Fruit fly (Drosophila melanogaster) whole organism, embryonic: ENCODE measurements around the gene CG1998.

ENCODE experiments used
- ATbp ChIP-seq: fragments of 200-800 bp; sonication (Bioruptor generic); optimal IDR thresholded peaks from 2 replicates; lab custom pipeline; 2017; ENCODE audit warnings: missing biosample characterization, mild to moderate bottlenecking, missing genetic modification characterization, missing genetic modification reagents
- Ada2b ChIP-seq: fragments of 200-800 bp; sonication (Bioruptor generic); IDR thresholded peaks from 2 replicates; pipeline ENCODE4 v1.3.6; 2022; ENCODE audit warnings: missing biosample characterization, missing genetic modification characterization
- Aef1 ChIP-seq: fragments of 200-800 bp; sonication (Bioruptor generic); IDR thresholded peaks from 3 replicates; pipeline ENCODE4 v1.3.6; 2022; ENCODE audit warnings: missing biosample characterization, missing genetic modification characterization
- CG10462 ChIP-seq: fragments of 200-800 bp; sonication (Bioruptor generic); optimal IDR thresholded peaks from 2 replicates; lab custom pipeline; 2016; ENCODE audit warnings: missing biosample characterization, missing genetic modification characterization
- CG11398 ChIP-seq: fragments of 200-800 bp; sonication (Bioruptor generic); optimal IDR thresholded peaks from 2 replicates; lab custom pipeline; 2016; ENCODE audit warnings: missing biosample characterization, missing genetic modification characterization
- CG12236 ChIP-seq: fragments of 200-800 bp; sonication (Bioruptor generic); optimal IDR thresholded peaks from 2 replicates; lab custom pipeline; 2016; ENCODE audit warnings: missing biosample characterization, missing genetic modification characterization
- CG12744 ChIP-seq: fragments of 200-800 bp; sonication (Bioruptor generic); optimal IDR thresholded peaks from 2 replicates; lab custom pipeline; 2016; ENCODE audit warnings: missing biosample characterization, missing genetic modification characterization
- CG12769 ChIP-seq: fragments of 200-800 bp; sonication (Bioruptor generic); optimal IDR thresholded peaks from 2 replicates; lab custom pipeline; 2019; ENCODE audit warnings: missing biosample characterization, mild to moderate bottlenecking, missing genetic modification characterization, moderate library complexity
- CG15073 ChIP-seq: fragments of 200-800 bp; sonication (Bioruptor generic); optimal IDR thresholded peaks from 2 replicates; lab custom pipeline; 2016; ENCODE audit warnings: missing biosample characterization, missing genetic modification characterization
- CG1602 ChIP-seq: fragments of 200-800 bp; sonication (Bioruptor generic); optimal IDR thresholded peaks from 3 replicates; lab custom pipeline; 2016; ENCODE audit warnings: missing biosample characterization, missing genetic modification characterization
- CG17385 ChIP-seq: fragments of 200-800 bp; sonication (Bioruptor generic); optimal IDR thresholded peaks from 3 replicates; lab custom pipeline; 2018; ENCODE audit warnings: missing biosample characterization, mild to moderate bottlenecking, missing genetic modification characterization
- CG30020 ChIP-seq: fragments of 200-800 bp; optimal IDR thresholded peaks from 2 replicates; lab custom pipeline; 2019; ENCODE audit warnings: missing biosample characterization, mild to moderate bottlenecking, missing genetic modification characterization, moderate library complexity
- CG30431 ChIP-seq: fragments of 200-800 bp; sonication (Bioruptor generic); optimal IDR thresholded peaks from 2 replicates; lab custom pipeline; 2017; ENCODE audit warnings: missing biosample characterization, missing genetic modification characterization
- CG31441 ChIP-seq: fragments of 200-800 bp; sonication (Bioruptor generic); IDR thresholded peaks from 2 replicates; pipeline ENCODE4 v1.3.6; 2022; ENCODE audit warnings: missing biosample characterization, missing genetic modification characterization
- CG6175 ChIP-seq: fragments of 200-800 bp; sonication (Bioruptor generic); IDR thresholded peaks from 3 replicates; pipeline ENCODE4 v1.3.6; 2022; ENCODE audit warnings: missing biosample characterization, missing genetic modification characterization
- CG7786 ChIP-seq: fragments of 200-800 bp; sonication (Bioruptor generic); optimal IDR thresholded peaks from 2 replicates; lab custom pipeline; 2016; ENCODE audit warnings: missing biosample characterization, missing genetic modification characterization
- CG7839 ChIP-seq: fragments of 200-800 bp; sonication (Bioruptor generic); optimal IDR thresholded peaks from 3 replicates; lab custom pipeline; 2018; ENCODE audit warnings: missing biosample characterization, mild to moderate bottlenecking, missing genetic modification characterization, moderate library complexity
- CG7987 ChIP-seq: fragments of 200-800 bp; sonication (Bioruptor generic); optimal IDR thresholded peaks from 2 replicates; lab custom pipeline; 2018; ENCODE audit warnings: missing biosample characterization, mild to moderate bottlenecking, missing genetic modification characterization, moderate library complexity
- CG8765 ChIP-seq: fragments of 200-800 bp; sonication (Bioruptor generic); IDR thresholded peaks from 2 replicates; pipeline ENCODE4 v1.3.6; 2022; ENCODE audit warnings: missing biosample characterization, missing genetic modification characterization
- CG9437 ChIP-seq: fragments of 200-800 bp; sonication (Bioruptor generic); optimal IDR thresholded peaks from 2 replicates; lab custom pipeline; 2018; ENCODE audit warnings: missing biosample characterization, mild to moderate bottlenecking, missing genetic modification characterization
- CG9609 ChIP-seq: fragments of 200-800 bp; sonication (Bioruptor generic); optimal IDR thresholded peaks from 3 replicates; lab custom pipeline; 2016; ENCODE audit warnings: missing biosample characterization, missing genetic modification characterization
- CkIIα-i1 ChIP-seq: fragments of 200-800 bp; sonication (Bioruptor generic); IDR thresholded peaks from 2 replicates; pipeline ENCODE4 v1.3.6; 2022; ENCODE audit warnings: missing biosample characterization, missing genetic modification characterization
- CrebB ChIP-seq: fragments of 200-800 bp; sonication (Bioruptor generic); optimal IDR thresholded peaks from 3 replicates; lab custom pipeline; 2018; ENCODE audit warnings: missing biosample characterization, mild to moderate bottlenecking, missing genetic modification characterization
- E2f1 ChIP-seq: fragments of 200-800 bp; sonication (Bioruptor generic); IDR thresholded peaks from 2 replicates; pipeline ENCODE4 v1.3.6; 2022; ENCODE audit warnings: missing biosample characterization, missing genetic modification characterization
- Fer3 ChIP-seq: fragments of 200-800 bp; sonication (Bioruptor generic); optimal IDR thresholded peaks from 2 replicates; lab custom pipeline; 2018; ENCODE audit warnings: missing biosample characterization, mild to moderate bottlenecking, missing genetic modification characterization, moderate library complexity
- HHEX ChIP-seq: fragments of 200-800 bp; sonication (Bioruptor generic); optimal IDR thresholded peaks from 3 replicates; lab custom pipeline; 2017; ENCODE audit warnings: missing biosample characterization, mild to moderate bottlenecking, missing genetic modification characterization, missing genetic modification reagents
- Hmx ChIP-seq: fragments of 200-800 bp; sonication (Bioruptor generic); optimal IDR thresholded peaks from 2 replicates; lab custom pipeline; 2016; ENCODE audit warnings: missing biosample characterization, missing genetic modification characterization
- Jarid2 ChIP-seq: fragments of 200-800 bp; sonication (Bioruptor generic); optimal IDR thresholded peaks from 3 replicates; lab custom pipeline; 2017; ENCODE audit warnings: mild to moderate bottlenecking, missing biosample characterization, missing genetic modification reagents, missing genetic modification characterization
- Lim3 ChIP-seq: fragments of 200-800 bp; sonication (Bioruptor generic); IDR thresholded peaks from 2 replicates; pipeline ENCODE4 v1.3.6; 2022; ENCODE audit warnings: missing biosample characterization, missing genetic modification characterization
- MESR4 ChIP-seq: fragments of 200-800 bp; sonication (Bioruptor generic); optimal IDR thresholded peaks from 2 replicates; lab custom pipeline; 2018; ENCODE audit warnings: missing biosample characterization, mild to moderate bottlenecking, missing genetic modification characterization, moderate library complexity
- TFAM ChIP-seq: fragments of 200-800 bp; sonication (Bioruptor generic); optimal IDR thresholded peaks from 2 replicates; lab custom pipeline; 2017; ENCODE audit warnings: missing biosample characterization, missing genetic modification characterization, inconsistent platforms
- Xrp1 ChIP-seq: fragments of 200-800 bp; sonication (Bioruptor generic); IDR thresholded peaks from 2 replicates; pipeline ENCODE4 v1.3.6; 2022; ENCODE audit warnings: missing biosample characterization, missing genetic modification characterization
- chinmo ChIP-seq: fragments of 200-800 bp; sonication (Bioruptor generic); IDR thresholded peaks from 4 replicates; pipeline ENCODE4 v1.3.6; 2022; ENCODE audit warnings: missing biosample characterization, missing genetic modification characterization; ENCODE audit not compliant: partially characterized antibody
- corto ChIP-seq: fragments of 200-800 bp; sonication (Bioruptor generic); optimal IDR thresholded peaks from 2 replicates; lab custom pipeline; 2016; ENCODE audit warnings: missing biosample characterization, mild to moderate bottlenecking, missing genetic modification characterization, moderate library complexity
- disco-r ChIP-seq: fragments of 200-800 bp; sonication (Bioruptor generic); optimal IDR thresholded peaks from 2 replicates; lab custom pipeline; 2016; ENCODE audit warnings: missing biosample characterization, missing genetic modification characterization
- dm ChIP-seq: fragments of 200-800 bp; sonication (Bioruptor generic); optimal IDR thresholded peaks from 3 replicates; lab custom pipeline; 2016; ENCODE audit warnings: missing biosample characterization, missing genetic modification characterization
- fd96Cb ChIP-seq: fragments of 200-800 bp; sonication (Bioruptor generic); optimal IDR thresholded peaks from 2 replicates; lab custom pipeline; 2018; ENCODE audit warnings: missing biosample characterization, mild to moderate bottlenecking, missing genetic modification characterization, moderate library complexity
- hbn ChIP-seq: fragments of 200-800 bp; sonication (Bioruptor generic); IDR thresholded peaks from 2 replicates; pipeline ENCODE4 v1.3.6; 2022; ENCODE audit warnings: missing biosample characterization, missing genetic modification characterization; ENCODE audit not compliant: partially characterized antibody
- her ChIP-seq: fragments of 200-800 bp; sonication (Bioruptor generic); optimal IDR thresholded peaks from 2 replicates; lab custom pipeline; 2016; ENCODE audit warnings: missing biosample characterization, missing genetic modification characterization
- jing ChIP-seq: fragments of 200-800 bp; sonication (Bioruptor generic); optimal IDR thresholded peaks from 2 replicates; lab custom pipeline; 2018; ENCODE audit warnings: missing biosample characterization, mild to moderate bottlenecking, missing genetic modification characterization
- luna ChIP-seq: fragments of 200-800 bp; sonication (Bioruptor generic); optimal IDR thresholded peaks from 2 replicates; lab custom pipeline; 2016; ENCODE audit warnings: missing biosample characterization, missing genetic modification characterization
- maf-S ChIP-seq: fragments of 200-800 bp; sonication (Bioruptor generic); optimal IDR thresholded peaks from 2 replicates; lab custom pipeline; 2016; ENCODE audit warnings: missing biosample characterization, missing genetic modification characterization
- sima ChIP-seq: fragments of 200-800 bp; sonication (Bioruptor generic); optimal IDR thresholded peaks from 2 replicates; lab custom pipeline; 2016; ENCODE audit warnings: missing biosample characterization, missing genetic modification characterization
- slbo ChIP-seq: fragments of 200-800 bp; sonication (Bioruptor generic); IDR thresholded peaks from 2 replicates; pipeline ENCODE4 v1.3.6; 2022; ENCODE audit warnings: missing biosample characterization, missing genetic modification characterization
- sna ChIP-seq: fragments of 200-800 bp; sonication (Bioruptor generic); IDR thresholded peaks from 2 replicates; pipeline ENCODE4 v1.3.6; 2022; ENCODE audit warnings: missing biosample characterization, missing genetic modification characterization; ENCODE audit not compliant: partially characterized antibody
- so ChIP-seq: fragments of 200-800 bp; sonication (Bioruptor generic); IDR thresholded peaks from 3 replicates; pipeline ENCODE4 v1.3.6; 2022; ENCODE audit warnings: missing biosample characterization, missing genetic modification characterization
- ssp ChIP-seq: fragments of 200-800 bp; sonication (Bioruptor generic); IDR thresholded peaks from 2 replicates; pipeline ENCODE4 v1.3.6; 2022; ENCODE audit warnings: missing biosample characterization, missing genetic modification characterization
- ttk ChIP-seq: fragments of 200-800 bp; sonication (Bioruptor generic); IDR thresholded peaks from 2 replicates; pipeline ENCODE4 v2.1.2; 2022; ENCODE audit warnings: missing biosample characterization, missing genetic modification characterization
- tup ChIP-seq: fragments of 200-800 bp; sonication (Bioruptor generic); optimal IDR thresholded peaks from 2 replicates; lab custom pipeline; 2016; ENCODE audit warnings: missing biosample characterization, mild to moderate bottlenecking, missing genetic modification characterization, moderate library complexity

Gene CG1998

dm6 chrX:13373239-13374153 lies 39.4 kb downstream of the CG1998 start (continued):
- TF ChIP-seq TFAM (GFP tag; lab: Kevin White, UChicago) = peak; percentile 22
- peak; percentile 81 for TF ChIP-seq E2f1
- peak; percentile 33 for TF ChIP-seq CG7987 (GFP tag; lab: Kevin White, UChicago)
- peak; percentile 84 for TF ChIP-seq HHEX
- peak; percentile 80 for TF ChIP-seq CG1602 (GFP tag; lab: Kevin White, UChicago)
- peak; percentile 40 for TF ChIP-seq CG12744
- peak; percentile 96 for TF ChIP-seq CG17385
- no peak for TF ChIP-seq tup
- peak; percentile 49 for TF ChIP-seq jing (GFP tag; lab: Kevin White, UChicago)
- no peak for TF ChIP-seq hbn (GFP tag; lab: Robert Waterston, UW)
- TF ChIP-seq Xrp1 (GFP tag; lab: Robert Waterston, UW) = peak; percentile 90
- no peak for TF ChIP-seq Hmx (GFP tag; lab: Kevin White, UChicago)
- TF ChIP-seq her (GFP tag; lab: Kevin White, UChicago) = no peak
- TF ChIP-seq CG10462 (GFP tag; lab: Kevin White, UChicago) = peak; percentile 57
- TF ChIP-seq CG31441 (GFP tag; lab: Robert Waterston, UW) = peak; percentile 80
- 0 out of 2 replicates have a peak, but pooled peaks have one; percentile 34 for TF ChIP-seq Lim3
- TF ChIP-seq CG6175 = 0 out of 3 replicates have a peak, but pooled peaks have one; percentile 35
- peak; percentile 34 for TF ChIP-seq CG9609
- TF ChIP-seq Aef1 (GFP tag; lab: Robert Waterston, UW) = peak; percentile 76
- TF ChIP-seq CG8765 (GFP tag; lab: Robert Waterston, UW) = peak; percentile 41; the same call in 1 of the 2 replicates
- peak; percentile 66 for TF ChIP-seq CG30431
- peak; percentile 71 for TF ChIP-seq CrebB (tag; lab: Kevin White, UChicago)
- TF ChIP-seq Ada2b (GFP tag; lab: Robert Waterston, UW) = peak; percentile 80
- no peak for TF ChIP-seq dm (GFP tag; lab: Kevin White, UChicago)
- TF ChIP-seq fd96Cb (tag; lab: Kevin White, UChicago) = peak; percentile 86
- TF ChIP-seq ttk (GFP tag; lab: Robert Waterston, UW) = peak; percentile 81
- no peak for TF ChIP-seq CkIIα-i1 (GFP tag; lab: Robert Waterston, UW)
- no peak for TF ChIP-seq disco-r (GFP tag; lab: Kevin White, UChicago)
- peak; percentile 79 for TF ChIP-seq CG7839 (tag; lab: Kevin White, UChicago)
- TF ChIP-seq Jarid2 (GFP tag; lab: Kevin White, UChicago) = peak; percentile 58
- TF ChIP-seq so (GFP tag; lab: Robert Waterston, UW) = peak; percentile 89
- TF ChIP-seq ssp (GFP tag; lab: Robert Waterston, UW) = peak; percentile 64
- peak; percentile 48; the same call in 1 of the 4 replicates for TF ChIP-seq chinmo (GFP tag; lab: Robert Waterston, UW)
- TF ChIP-seq CG12236 (GFP tag; lab: Kevin White, UChicago) = no peak
- peak; percentile 39 for TF ChIP-seq CG15073 (GFP tag; lab: Kevin White, UChicago)
- peak; percentile 82 for TF ChIP-seq ATbp
- peak; percentile 78 for TF ChIP-seq CG9437 (GFP tag; lab: Kevin White, UChicago)
- peak; percentile 84 for TF ChIP-seq Fer3 (tag; lab: Kevin White, UChicago)
- peak; percentile 87 for TF ChIP-seq slbo
- no peak for TF ChIP-seq sna (GFP tag; lab: Robert Waterston, UW)
- peak; percentile 23 for TF ChIP-seq CG12769 (tag; lab: Kevin White, UChicago)
- no peak for TF ChIP-seq luna (GFP tag; lab: Kevin White, UChicago)
- no peak for TF ChIP-seq CG11398 (GFP tag; lab: Kevin White, UChicago)
- peak; percentile 72 for TF ChIP-seq corto (GFP tag; lab: Kevin White, UChicago)
- TF ChIP-seq maf-S = peak; percentile 38
- TF ChIP-seq MESR4 = no peak
- no peak for TF ChIP-seq sima (GFP tag; lab: Kevin White, UChicago)
- TF ChIP-seq CG30020 (tag; lab: Kevin White, UChicago) = peak; percentile 54
- TF ChIP-seq CG7786 (GFP tag; lab: Kevin White, UChicago) = peak; percentile 43
